Worm (Caenorhabditis elegans) whole organism, L4 larva: ENCODE data around the gene Y39A1A.10.

ENCODE experiments used
- F44E2.7 ChIP-seq: fragments of 200-800 bp; sonication (Bioruptor generic); IDR thresholded peaks from 2 replicates; pipeline ENCODE4 v2.1.2; 2022; ENCODE audit warnings: missing genetic modification characterization, missing compliant biosample characterization
- ctbp-1 ChIP-seq: fragments of 200-800 bp; sonication (Bioruptor generic); IDR thresholded peaks from 2 replicates; pipeline ENCODE4 v1.3.6; 2022; ENCODE audit warnings: missing genetic modification reagents, missing genetic modification characterization, missing compliant biosample characterization
- duxl-1 ChIP-seq: sonication (generic microtip); optimal IDR thresholded peaks from 2 replicates; lab custom pipeline; 2016; ENCODE audit warnings: mild to moderate bottlenecking, missing genetic modification characterization, moderate library complexity, missing compliant biosample characterization; ENCODE audit not compliant: poor library complexity
- lin-38 ChIP-seq: fragments of 200-800 bp; sonication (Bioruptor generic); IDR thresholded peaks from 2 replicates; pipeline ENCODE4 v1.3.6; 2022; ENCODE audit warnings: missing genetic modification reagents, missing genetic modification characterization, missing compliant biosample characterization
- mdl-1 ChIP-seq, 2 experiments: fragments of 150-350 bp in 1 of 2; sonication (generic microtip) in 1 of 2; optimal IDR thresholded peaks; 2 replicates each; lab custom pipeline; 2014 to 2017; ENCODE audit warnings: missing biosample characterization in 2 of 2, missing genetic modification characterization in 2 of 2
- nhr-237 ChIP-seq: sonication (generic microtip); optimal IDR thresholded peaks from 2 replicates; lab custom pipeline; 2017; ENCODE audit warnings: missing biosample characterization, missing genetic modification characterization
- php-3 ChIP-seq: fragments of 200-800 bp; sonication (Bioruptor generic); IDR thresholded peaks from 2 replicates; pipeline ENCODE4 v1.3.6; 2022; ENCODE audit warnings: missing genetic modification reagents, missing genetic modification characterization, missing compliant biosample characterization
- skn-1 ChIP-seq: fragments of 150-350 bp; optimal IDR thresholded peaks from 2 replicates; lab custom pipeline; 2014; ENCODE audit warnings: missing biosample characterization, missing genetic modification characterization
- spr-1 ChIP-seq: sonication (generic microtip); optimal IDR thresholded peaks from 2 replicates; lab custom pipeline; 2016; ENCODE audit warnings: mild to moderate bottlenecking, missing genetic modification characterization, missing compliant biosample characterization
- spr-3 ChIP-seq: fragments of 200-800 bp; sonication (Bioruptor generic); optimal IDR thresholded peaks from 2 replicates; lab custom pipeline; 2018; ENCODE audit warnings: mild to moderate bottlenecking, missing genetic modification characterization, missing compliant biosample characterization
- tra-1 ChIP-seq: fragments of 200-800 bp; sonication (Bioruptor generic); IDR thresholded peaks from 2 replicates; pipeline ENCODE4 v1.3.6; 2022; ENCODE audit warnings: missing genetic modification reagents, missing genetic modification characterization, missing compliant biosample characterization
- unc-130 ChIP-seq: sonication (generic microtip); optimal IDR thresholded peaks from 2 replicates; lab custom pipeline; 2016; ENCODE audit warnings: missing genetic modification reagents, missing genetic modification characterization, missing compliant biosample characterization

ce11 chrIII:10586243-10586642 lies 46.3 kb upstream of the Y39A1A.10 start, which contains the start of gene Y45F3A.5:
- no peak for TF ChIP-seq lin-38 (GFP tag; lab: Robert Waterston, UW)
- TF ChIP-seq F44E2.7 (GFP tag; lab: Robert Waterston, UW), result no peak
- no peak for TF ChIP-seq ctbp-1 (GFP tag; lab: Robert Waterston, UW)
- no peak for TF ChIP-seq mdl-1 (tag; optimal IDR thresholded peaks at IDR 0.05; lab: Kevin White, UChicago)
- TF ChIP-seq spr-3 (GFP tag; lab: Kevin White, UChicago), result no peak
- no peak for TF ChIP-seq skn-1 (tag; lab: Kevin White, UChicago)
- no peak for TF ChIP-seq php-3
- no peak for TF ChIP-seq unc-130 (GFP tag; lab: Kevin White, UChicago)
- TF ChIP-seq spr-1 (tag; lab: Kevin White, UChicago), result no peak
- no peak for TF ChIP-seq nhr-237 (tag; lab: Kevin White, UChicago)
- TF ChIP-seq duxl-1 (tag; lab: Kevin White, UChicago), result no peak
- no peak for TF ChIP-seq tra-1 (GFP tag; lab: Robert Waterston, UW)
